Fruit fly (Drosophila melanogaster) whole organism, embryonic: ENCODE data around the gene CG9372.

Experiments
- Abd-B ChIP-seq: fragments of 200-800 bp; sonication (Bioruptor generic); optimal IDR thresholded peaks from 2 replicates; lab custom pipeline; 2018; ENCODE audit warnings: missing biosample characterization, mild to moderate bottlenecking, missing genetic modification characterization, moderate library complexity
- Atf3 ChIP-seq: fragments of 200-800 bp; sonication (Bioruptor generic); optimal IDR thresholded peaks from 3 replicates; lab custom pipeline; 2016; ENCODE audit warnings: missing biosample characterization, missing genetic modification characterization
- B-H1 ChIP-seq: fragments of 200-800 bp; sonication (Bioruptor generic); IDR thresholded peaks from 3 replicates; pipeline ENCODE4 v1.3.6; 2022; ENCODE audit warnings: missing biosample characterization, missing genetic modification characterization
- B-H2 ChIP-seq: fragments of 200-800 bp; sonication (Bioruptor generic); optimal IDR thresholded peaks from 2 replicates; lab custom pipeline; 2018; ENCODE audit warnings: missing biosample characterization, mild to moderate bottlenecking, missing genetic modification characterization
- Bdp1 ChIP-seq: fragments of 200-800 bp; sonication (Bioruptor generic); optimal IDR thresholded peaks from 3 replicates; lab custom pipeline; 2016; ENCODE audit warnings: missing biosample characterization, missing genetic modification characterization
- CG11093 ChIP-seq: fragments of 200-800 bp; sonication (Bioruptor generic); IDR thresholded peaks from 3 replicates; pipeline ENCODE4 v1.3.6; 2022; ENCODE audit warnings: missing biosample characterization, missing genetic modification characterization
- CG11398 ChIP-seq: fragments of 200-800 bp; sonication (Bioruptor generic); optimal IDR thresholded peaks from 2 replicates; lab custom pipeline; 2016; ENCODE audit warnings: missing biosample characterization, missing genetic modification characterization
- CG11695 ChIP-seq: fragments of 200-800 bp; sonication (Bioruptor generic); IDR thresholded peaks from 3 replicates; pipeline ENCODE4 v1.3.6; 2022; ENCODE audit warnings: missing biosample characterization, missing genetic modification characterization
- CG12219 ChIP-seq: fragments of 200-800 bp; sonication (Bioruptor generic); optimal IDR thresholded peaks from 3 replicates; lab custom pipeline; 2018; ENCODE audit warnings: missing biosample characterization, mild to moderate bottlenecking, missing genetic modification characterization
- CG12299 ChIP-seq: fragments of 200-800 bp; sonication (Bioruptor generic); optimal IDR thresholded peaks from 2 replicates; lab custom pipeline; 2018; ENCODE audit warnings: missing biosample characterization, mild to moderate bottlenecking, missing genetic modification characterization
- CG13287 ChIP-seq: fragments of 200-800 bp; sonication (Bioruptor generic); IDR thresholded peaks from 2 replicates; pipeline ENCODE4 v1.3.6; 2022; ENCODE audit warnings: missing biosample characterization, missing genetic modification characterization; ENCODE audit not compliant: partially characterized antibody
- CG13296 ChIP-seq: fragments of 200-800 bp; sonication (Bioruptor generic); optimal IDR thresholded peaks from 3 replicates; lab custom pipeline; 2018; ENCODE audit warnings: missing biosample characterization, mild to moderate bottlenecking, missing genetic modification characterization
- CG13894 ChIP-seq: fragments of 200-800 bp; sonication (Bioruptor generic); optimal IDR thresholded peaks from 3 replicates; lab custom pipeline; 2018; ENCODE audit warnings: missing biosample characterization, mild to moderate bottlenecking, missing genetic modification characterization, moderate library complexity
- CG15073 ChIP-seq: fragments of 200-800 bp; sonication (Bioruptor generic); optimal IDR thresholded peaks from 2 replicates; lab custom pipeline; 2016; ENCODE audit warnings: missing biosample characterization, missing genetic modification characterization
- CG1529 ChIP-seq: fragments of 200-800 bp; sonication (Bioruptor generic); optimal IDR thresholded peaks from 3 replicates; lab custom pipeline; 2018; ENCODE audit warnings: missing biosample characterization, missing genetic modification characterization
- CG1603 ChIP-seq: fragments of 200-800 bp; sonication (Bioruptor generic); optimal IDR thresholded peaks from 2 replicates; lab custom pipeline; 2019; ENCODE audit warnings: missing biosample characterization, mild to moderate bottlenecking, missing genetic modification characterization, moderate library complexity
- CG2875 ChIP-seq: fragments of 200-800 bp; sonication (Bioruptor generic); optimal IDR thresholded peaks from 2 replicates; lab custom pipeline; 2017; ENCODE audit warnings: missing biosample characterization, mild to moderate bottlenecking, missing genetic modification characterization, missing genetic modification reagents
- CG32772 ChIP-seq: fragments of 200-800 bp; sonication (Bioruptor generic); IDR thresholded peaks from 2 replicates; pipeline ENCODE4 v1.3.6; 2022; ENCODE audit warnings: missing biosample characterization, missing genetic modification characterization
- CG6813 ChIP-seq: fragments of 200-800 bp; sonication (Bioruptor generic); optimal IDR thresholded peaks from 2 replicates; lab custom pipeline; 2017; ENCODE audit warnings: missing biosample characterization, missing genetic modification characterization, mild to moderate bottlenecking, moderate library complexity, missing genetic modification reagents
- CG7271 ChIP-seq: fragments of 200-800 bp; sonication (Bioruptor generic); optimal IDR thresholded peaks from 2 replicates; lab custom pipeline; 2018; ENCODE audit warnings: missing biosample characterization, mild to moderate bottlenecking, missing genetic modification characterization, moderate library complexity
- CG7745 ChIP-seq: fragments of 200-800 bp; sonication (Bioruptor generic); optimal IDR thresholded peaks from 2 replicates; lab custom pipeline; 2018; ENCODE audit warnings: missing biosample characterization, mild to moderate bottlenecking, missing genetic modification characterization, moderate library complexity
- CG8359 ChIP-seq: fragments of 200-800 bp; sonication (Bioruptor generic); optimal IDR thresholded peaks from 2 replicates; lab custom pipeline; 2017; ENCODE audit warnings: missing biosample characterization, mild to moderate bottlenecking, missing genetic modification characterization, borderline replicate concordance
- CG8765 ChIP-seq: fragments of 200-800 bp; sonication (Bioruptor generic); IDR thresholded peaks from 2 replicates; pipeline ENCODE4 v1.3.6; 2022; ENCODE audit warnings: missing biosample characterization, missing genetic modification characterization
- Chrac-16 ChIP-seq: fragments of 200-800 bp; sonication (Bioruptor generic); optimal IDR thresholded peaks from 3 replicates; lab custom pipeline; 2016; ENCODE audit warnings: missing biosample characterization, missing genetic modification characterization
- Dbx ChIP-seq: fragments of 200-800 bp; sonication (Bioruptor generic); IDR thresholded peaks from 3 replicates; pipeline ENCODE4 v1.3.6; 2022; ENCODE audit warnings: missing biosample characterization, missing genetic modification characterization
- Dref ChIP-seq: fragments of 200-800 bp; sonication (Bioruptor generic); IDR thresholded peaks from 2 replicates; pipeline ENCODE4 v1.3.6; 2022; ENCODE audit warnings: missing biosample characterization, missing genetic modification characterization
- Eip74EF ChIP-seq, 2 experiments: fragments of 200-800 bp in 1 of 2; fragments of >200 bp in 1 of 2; sonication (Bioruptor generic) in 1 of 2; optimal IDR thresholded peaks; 2 replicates each; lab custom pipeline; 2017 to 2019; ENCODE audit warnings: missing biosample characterization in 2 of 2, missing genetic modification characterization in 2 of 2, mild to moderate bottlenecking in 1 of 2, moderate library complexity in 1 of 2
- Fer1 ChIP-seq: fragments of 200-800 bp; sonication (Bioruptor generic); optimal IDR thresholded peaks from 2 replicates; lab custom pipeline; 2017; ENCODE audit warnings: missing biosample characterization, mild to moderate bottlenecking, missing genetic modification characterization
- HmgZ ChIP-seq: fragments of 200-800 bp; sonication (Bioruptor generic); optimal IDR thresholded peaks from 2 replicates; lab custom pipeline; 2018; ENCODE audit warnings: missing biosample characterization, mild to moderate bottlenecking, missing genetic modification characterization
- Lim3 ChIP-seq: fragments of 200-800 bp; sonication (Bioruptor generic); IDR thresholded peaks from 2 replicates; pipeline ENCODE4 v1.3.6; 2022; ENCODE audit warnings: missing biosample characterization, missing genetic modification characterization
- Mrtf ChIP-seq: fragments of 200-800 bp; sonication (Bioruptor generic); IDR thresholded peaks from 3 replicates; pipeline ENCODE4 v1.3.6; 2022; ENCODE audit warnings: missing biosample characterization, missing genetic modification characterization
- Optix ChIP-seq: fragments of 200-800 bp; sonication (Bioruptor generic); IDR thresholded peaks from 3 replicates; pipeline ENCODE4 v1.3.6; 2022; ENCODE audit warnings: missing biosample characterization, missing genetic modification characterization
- PHDP ChIP-seq: fragments of 200-800 bp; sonication (Bioruptor generic); optimal IDR thresholded peaks from 3 replicates; lab custom pipeline; 2018; ENCODE audit warnings: missing biosample characterization, mild to moderate bottlenecking, missing genetic modification characterization, moderate library complexity
- Rfx ChIP-seq: fragments of 200-800 bp; sonication (Bioruptor generic); IDR thresholded peaks from 2 replicates; pipeline ENCODE4 v1.3.6; 2022; ENCODE audit warnings: missing biosample characterization, missing genetic modification characterization
- Sry-β ChIP-seq: fragments of 200-800 bp; sonication (Bioruptor generic); optimal IDR thresholded peaks from 2 replicates; lab custom pipeline; 2018; ENCODE audit warnings: missing biosample characterization, mild to moderate bottlenecking, missing genetic modification characterization, moderate library complexity
- ab ChIP-seq: fragments of 200-800 bp; sonication (Bioruptor generic); optimal IDR thresholded peaks from 2 replicates; lab custom pipeline; 2016; ENCODE audit warnings: missing biosample characterization, missing genetic modification characterization
- al ChIP-seq: fragments of 200-800 bp; sonication (Bioruptor generic); IDR thresholded peaks from 2 replicates; pipeline ENCODE4 v1.3.6; 2022; ENCODE audit warnings: missing biosample characterization, missing genetic modification characterization
- bigmax ChIP-seq: fragments of 200-800 bp; sonication (Bioruptor generic); optimal IDR thresholded peaks from 2 replicates; lab custom pipeline; 2018; ENCODE audit warnings: missing biosample characterization, mild to moderate bottlenecking, missing genetic modification characterization
- dysf ChIP-seq: fragments of 200-800 bp; sonication (Bioruptor generic); IDR thresholded peaks from 3 replicates; pipeline ENCODE4 v1.3.6; 2022; ENCODE audit warnings: missing biosample characterization, missing genetic modification characterization
- h ChIP-seq: fragments of >200 bp; optimal IDR thresholded peaks from 2 replicates; lab custom pipeline; 2017
- her ChIP-seq: fragments of 200-800 bp; sonication (Bioruptor generic); optimal IDR thresholded peaks from 2 replicates; lab custom pipeline; 2016; ENCODE audit warnings: missing biosample characterization, missing genetic modification characterization
- klu ChIP-seq: fragments of 200-800 bp; sonication (Bioruptor generic); IDR thresholded peaks from 2 replicates; pipeline ENCODE4 v1.3.6; 2022; ENCODE audit warnings: missing biosample characterization, missing genetic modification characterization
- mirr ChIP-seq: fragments of 200-800 bp; sonication (Bioruptor generic); optimal IDR thresholded peaks from 3 replicates; lab custom pipeline; 2018; ENCODE audit warnings: missing biosample characterization, mild to moderate bottlenecking, missing genetic modification characterization
- odd ChIP-seq: fragments of 200-800 bp; sonication (Bioruptor generic); optimal IDR thresholded peaks from 2 replicates; lab custom pipeline; 2017; ENCODE audit warnings: missing biosample characterization, mild to moderate bottlenecking, missing genetic modification characterization
- onecut ChIP-seq: fragments of 200-800 bp; sonication (Bioruptor generic); IDR thresholded peaks from 2 replicates; pipeline ENCODE4 v1.3.6; 2022; ENCODE audit warnings: missing biosample characterization, missing genetic modification characterization
- pros ChIP-seq: fragments of 200-800 bp; sonication (Bioruptor generic); optimal IDR thresholded peaks from 3 replicates; lab custom pipeline; 2019; ENCODE audit warnings: missing biosample characterization, mild to moderate bottlenecking, missing genetic modification characterization, moderate library complexity
- ranshi ChIP-seq: fragments of 200-800 bp; sonication (Bioruptor generic); IDR thresholded peaks from 2 replicates; pipeline ENCODE4 v1.3.6; 2022; ENCODE audit warnings: missing biosample characterization, missing genetic modification characterization
- sd ChIP-seq: fragments of 200-800 bp; sonication (Bioruptor generic); optimal IDR thresholded peaks from 3 replicates; lab custom pipeline; 2018; ENCODE audit warnings: missing biosample characterization, mild to moderate bottlenecking, missing genetic modification characterization, moderate library complexity
- slp2 ChIP-seq: fragments of 200-800 bp; sonication (Bioruptor generic); optimal IDR thresholded peaks from 2 replicates; lab custom pipeline; 2016; ENCODE audit warnings: missing biosample characterization, missing genetic modification characterization
- sug ChIP-seq: fragments of 200-800 bp; optimal IDR thresholded peaks from 2 replicates; lab custom pipeline; 2019; ENCODE audit warnings: missing biosample characterization, mild to moderate bottlenecking, missing genetic modification characterization, moderate library complexity
- z ChIP-seq: fragments of 200-800 bp; sonication (Bioruptor generic); IDR thresholded peaks from 3 replicates; pipeline ENCODE4 v1.3.6; 2022; ENCODE audit warnings: missing biosample characterization, missing genetic modification characterization

The CG9372 gene

DNA sequence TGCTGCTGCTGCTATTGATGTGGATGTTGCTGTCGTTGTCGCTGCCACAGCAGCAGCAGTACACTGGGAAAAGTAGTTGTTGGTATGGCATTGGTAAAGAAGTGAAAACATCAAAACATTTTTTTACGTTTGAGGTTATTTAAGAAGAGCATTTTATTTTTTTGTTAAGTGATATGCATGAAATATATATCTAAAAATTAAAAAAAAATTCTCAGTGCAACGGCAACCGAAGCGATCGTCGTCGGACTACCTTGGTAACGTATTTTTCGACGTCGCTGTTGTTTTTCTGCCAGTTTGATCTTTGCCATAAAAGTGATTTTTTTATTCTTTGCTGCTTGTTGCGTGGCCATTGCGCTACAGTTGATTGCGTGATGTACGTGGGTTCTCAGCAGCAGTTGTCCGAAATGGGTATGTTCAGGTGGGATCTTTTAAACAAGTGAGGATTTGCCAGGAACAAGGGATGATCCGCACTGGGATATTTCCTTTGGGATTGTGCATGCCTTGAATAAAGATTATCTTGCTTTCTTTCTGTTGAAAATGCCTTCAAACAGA lies 45.2 kb upstream of the CG9372 start (continued):
- TF ChIP-seq sd (tag; lab: Kevin White, UChicago) (peak; percentile 82), al (GFP tag; lab: Robert Waterston, UW) (peak; percentile 92), her (GFP tag; lab: Kevin White, UChicago) (peak; percentile 81), CG11398 (GFP tag; lab: Kevin White, UChicago) (peak; percentile 84), bigmax (GFP tag; lab: Kevin White, UChicago) (peak; percentile 70), CG7745 (tag; lab: Kevin White, UChicago) (peak; percentile 84), Chrac-16 (GFP tag; lab: Kevin White, UChicago) (peak; percentile 96), CG12299 (tag; lab: Kevin White, UChicago) (peak; percentile 96), B-H2 (GFP tag; lab: Kevin White, UChicago) (peak; percentile 95), CG11695 (GFP tag; lab: Robert Waterston, UW) (peak; percentile 95), CG13296 (GFP tag; lab: Kevin White, UChicago) (peak; percentile 95), ranshi (GFP tag; lab: Robert Waterston, UW) (peak; percentile 95), Dbx (GFP tag; lab: Robert Waterston, UW) (peak; percentile 95), Abd-B (GFP tag; lab: Kevin White, UChicago) (peak; percentile 95), Fer1 (peak; percentile 94), z (peak; percentile 77; the same call in 2 of the 3 replicates), h (no peak), onecut (GFP tag; lab: Robert Waterston, UW) (peak; percentile 91), slp2 (peak; percentile 90), odd (peak; percentile 92), Eip74EF (GFP tag; optimal IDR thresholded peaks at IDR 0.05; lab: Kevin White, UChicago) (peak in 1 of 2 experiments; percentile 92), CG12219 (GFP tag; lab: Kevin White, UChicago) (peak; percentile 92), CG13894 (tag; lab: Kevin White, UChicago) (peak; percentile 91), Rfx (peak; percentile 95), CG1529 (GFP tag; lab: Kevin White, UChicago) (peak; percentile 92), CG2875 (GFP tag; lab: Kevin White, UChicago) (peak; percentile 92), Bdp1 (GFP tag; lab: Kevin White, UChicago) (peak; percentile 86), pros (GFP tag; lab: Kevin White, UChicago) (peak; percentile 40), Sry-β (GFP tag; lab: Kevin White, UChicago) (peak; percentile 62), ab (GFP tag; lab: Kevin White, UChicago) (peak; percentile 75), CG8359 (GFP tag; lab: Kevin White, UChicago) (peak; percentile 92), B-H1 (GFP tag; lab: Robert Waterston, UW) (peak; percentile 93), CG11093 (GFP tag; lab: Robert Waterston, UW) (peak; percentile 87), CG13287 (GFP tag; lab: Robert Waterston, UW) (no peak), CG7271 (peak; percentile 99), mirr (GFP tag; lab: Kevin White, UChicago) (peak; percentile 85), Lim3 (peak; percentile 83; the same call in 1 of the 2 replicates), CG6813 (peak; percentile 95), Mrtf (GFP tag; lab: Robert Waterston, UW) (peak; percentile 93), Dref (GFP tag; lab: Robert Waterston, UW) (no peak), CG8765 (GFP tag; lab: Robert Waterston, UW) (peak; percentile 97), klu (GFP tag; lab: Robert Waterston, UW) (peak; percentile 91), sug (tag; lab: Kevin White, UChicago) (peak; percentile 92), Optix (GFP tag; lab: Robert Waterston, UW) (peak; percentile 94), CG15073 (GFP tag; lab: Kevin White, UChicago) (peak; percentile 72), PHDP (tag; lab: Kevin White, UChicago) (peak; percentile 95), Atf3 (GFP tag; lab: Kevin White, UChicago) (peak; percentile 89), CG32772 (GFP tag; lab: Robert Waterston, UW) (peak; percentile 94), HmgZ (peak; percentile 95), CG1603 (tag; lab: Kevin White, UChicago) (peak; percentile 86), dysf (peak; percentile 96)
